Fruit fly (Drosophila melanogaster): Measurements from ENCODE around the gene CG11369.

Gene CG11369

dm6 chrX:7581165-7581786 is 7.2 kb downstream of the CG11369 start:
- peak; percentile 81 for TF ChIP-seq Ets65A (GFP tag)
- TF ChIP-seq pb (GFP tag; optimal IDR thresholded peaks at IDR 0.05) = no peak
- TF ChIP-seq run (tag; optimal IDR thresholded peaks at IDR 0.05) = no peak
- TF ChIP-seq twi (tag; optimal IDR thresholded peaks at IDR 0.05) = no peak
- no peak for TF ChIP-seq Vsx1 (GFP tag; optimal IDR thresholded peaks at IDR 0.05)
- peak; percentile 85 for TF ChIP-seq CTCF (GFP tag; optimal IDR thresholded peaks at IDR 0.05)
- TF ChIP-seq sens (GFP tag) = peak; percentile 3
- peak; percentile 62 for TF ChIP-seq ERR (GFP tag; optimal IDR thresholded peaks at IDR 0.05)
- peak; percentile 64 for TF ChIP-seq D19B (GFP tag; optimal IDR thresholded peaks at IDR 0.05)
- peak; percentile 27 for TF ChIP-seq gem (tag; optimal IDR thresholded peaks at IDR 0.05)
- TF ChIP-seq bsh (GFP tag; optimal IDR thresholded peaks at IDR 0.05) = peak in 1 of 2 experiments; percentile 5
- TF ChIP-seq CG10274 (GFP tag; optimal IDR thresholded peaks at IDR 0.05) = no peak
- peak; percentile 10 for TF ChIP-seq az2 (GFP tag; optimal IDR thresholded peaks at IDR 0.05)
- no peak for TF ChIP-seq CG7987 (GFP tag; optimal IDR thresholded peaks at IDR 0.05)
- TF ChIP-seq row (GFP tag; IDR thresholded peaks at IDR 0.05) = peak; percentile 39; the same call in 1 of the 3 replicates
- TF ChIP-seq dmrt11E (tag; optimal IDR thresholded peaks at IDR 0.05) = peak; percentile 6
- TF ChIP-seq ara (GFP tag; IDR thresholded peaks at IDR 0.05) = no peak
- TF ChIP-seq CG10209 (GFP tag; optimal IDR thresholded peaks at IDR 0.05) = no peak
- no peak for TF ChIP-seq tio (GFP tag; optimal IDR thresholded peaks at IDR 0.05)
- no peak for TF ChIP-seq H2.0 (GFP tag; IDR thresholded peaks at IDR 0.05)
- TF ChIP-seq Sry-β (GFP tag; optimal IDR thresholded peaks at IDR 0.05) = no peak

- TF ChIP-seq CG10979 (tag; optimal IDR thresholded peaks at IDR 0.05) (no peak), Mrtf (GFP tag; IDR thresholded peaks at IDR 0.05) (no peak), fd3F (GFP tag; optimal IDR thresholded peaks at IDR 0.05) (no peak), al (GFP tag; IDR thresholded peaks at IDR 0.05) (no peak), CG13775 (GFP tag; optimal IDR thresholded peaks at IDR 0.05) (no peak), her (GFP tag; optimal IDR thresholded peaks at IDR 0.05) (no peak), insv (GFP tag; optimal IDR thresholded peaks at IDR 0.05) (no peak), CG10543 (GFP tag; optimal IDR thresholded peaks at IDR 0.05) (no peak)
Measured at dm6 chrX:7586031-7586430, 11.9 kb downstream of the CG11369 start, which contains the start of gene CG12689. Gene CG12689, minus strand, starts transcription at chrX:7586131.

- no peak for TF ChIP-seq org-1 (GFP tag; optimal IDR thresholded peaks at IDR 0.05)
- TF ChIP-seq Fer3 (tag; optimal IDR thresholded peaks at IDR 0.05) = no peak
- peak; percentile 84 for TF ChIP-seq CTCF (GFP tag; optimal IDR thresholded peaks at IDR 0.05)
Measured at dm6 chrX:7593051-7593450, 19.0 kb downstream of the CG11369 start.

- no peak for TF ChIP-seq Ets97D (GFP tag; optimal IDR thresholded peaks at IDR 0.05)
- TF ChIP-seq CG14860 (GFP tag; IDR thresholded peaks at IDR 0.05; ENCODE audit: partially characterized antibody) = no peak
- peak; percentile 1 for TF ChIP-seq Blimp-1 (GFP tag; optimal IDR thresholded peaks at IDR 0.05)
- TF ChIP-seq CG4360 (GFP tag; IDR thresholded peaks at IDR 0.05) = peak; percentile 64
- peak; percentile 58 for TF ChIP-seq zen (tag; optimal IDR thresholded peaks at IDR 0.05)
Measured at dm6 chrX:7603657-7604056, 29.6 kb downstream of the CG11369 start.
